Worm (Caenorhabditis elegans) whole organism, midembryonic: ENCODE results near the gene T28F3.11.

Source experiments
- T22C8.4 ChIP-seq: fragments of 200-800 bp; sonication (Bioruptor generic); IDR thresholded peaks from 2 replicates; pipeline ENCODE4 v1.3.6; 2022; ENCODE audit warnings: missing genetic modification characterization, missing compliant biosample characterization
- flt-1 ChIP-seq: fragments of 200-800 bp; sonication (Bioruptor generic); IDR thresholded peaks from 2 replicates; pipeline ENCODE4 v1.3.6; 2022; ENCODE audit warnings: missing genetic modification characterization, missing compliant biosample characterization
- med-1 ChIP-seq: sonication (generic microtip); optimal IDR thresholded peaks from 2 replicates; lab custom pipeline; 2017; ENCODE audit warnings: missing genetic modification characterization, mild to moderate bottlenecking, missing compliant biosample characterization, antibody characterized with exemption, missing genetic modification reagents; ENCODE audit not compliant: insufficient read depth
- ref-1 ChIP-seq: fragments of 200-800 bp; sonication (Bioruptor generic); conservative IDR thresholded peaks from 2 replicates; pipeline ENCODE4 v1.3.6; 2022; ENCODE audit warnings: missing genetic modification reagents, missing genetic modification characterization, missing compliant biosample characterization
- tab-1 ChIP-seq: fragments of 200-800 bp; sonication (Bioruptor generic); IDR thresholded peaks from 2 replicates; pipeline ENCODE4 v1.3.6; 2022; ENCODE audit warnings: missing genetic modification characterization, missing compliant biosample characterization
- ztf-23 ChIP-seq: fragments of 200-800 bp; sonication (Bioruptor generic); IDR thresholded peaks from 2 replicates; pipeline ENCODE4 v1.3.6; 2022; ENCODE audit warnings: missing genetic modification reagents, missing genetic modification characterization, missing compliant biosample characterization
- ztf-29 ChIP-seq: fragments of 200-800 bp; sonication (Bioruptor generic); IDR thresholded peaks from 2 replicates; pipeline ENCODE4 v1.3.6; 2022; ENCODE audit warnings: missing genetic modification reagents, missing genetic modification characterization, missing compliant biosample characterization

DNA sequence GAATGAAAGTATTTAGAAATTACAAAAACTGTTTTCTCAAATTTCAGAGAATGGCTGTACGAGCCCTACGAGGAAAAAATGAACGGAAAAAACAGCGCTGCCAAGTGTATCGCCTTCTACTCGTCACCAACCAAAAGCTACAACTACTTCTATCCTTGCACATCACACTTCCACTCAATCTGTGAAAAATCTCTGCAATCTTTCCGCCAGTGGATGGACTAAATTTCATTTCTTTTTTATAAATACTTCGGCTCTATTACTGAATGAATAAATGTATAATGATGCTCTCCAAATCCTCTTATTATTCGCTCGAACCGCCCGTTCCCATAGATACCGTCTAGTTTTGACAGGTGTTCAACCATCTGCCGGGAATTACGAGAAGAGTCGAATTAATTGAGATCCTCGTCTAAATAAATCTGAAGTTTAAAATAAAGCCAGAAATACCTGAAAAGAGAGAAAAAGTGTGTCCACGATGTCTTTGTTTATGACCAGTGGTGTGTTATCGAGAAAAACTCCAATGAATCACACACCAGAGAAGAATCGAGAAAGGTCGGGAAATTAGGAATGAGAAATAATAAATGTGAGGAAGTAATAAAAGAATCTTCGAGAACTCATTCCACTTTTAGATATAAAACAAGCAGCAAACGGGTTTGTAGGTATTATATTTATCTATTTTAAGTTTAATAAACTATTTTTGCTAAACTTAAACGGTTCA, 13.9 kb downstream of the T28F3.11 start:
- no peak for TF ChIP-seq flt-1 (GFP tag; lab: Robert Waterston, UW)
- TF ChIP-seq ref-1, result no peak
- no peak for TF ChIP-seq T22C8.4 (GFP tag; lab: Robert Waterston, UW)
- TF ChIP-seq ztf-29, result no peak
- TF ChIP-seq ztf-23, result no peak
- no peak for TF ChIP-seq tab-1 (GFP tag; lab: Robert Waterston, UW)
- no peak for TF ChIP-seq med-1 (GFP tag; lab: Kevin White, UChicago)
